Fruit fly (Drosophila melanogaster) whole organism, embryonic: ENCODE measurements around the gene CG15530.
A peak's percentile ranks its signal among the peaks of the same experiment; 100 is the strongest.

ENCODE experiments used
- Aef1 ChIP-seq: fragments of 200-800 bp; sonication (Bioruptor generic); IDR thresholded peaks from 3 replicates; pipeline ENCODE4 v1.3.6; 2022; ENCODE audit warnings: missing biosample characterization, missing genetic modification characterization
- BEAF-32 ChIP-seq: fragments of 200-800 bp; sonication (Bioruptor generic); optimal IDR thresholded peaks from 3 replicates; lab custom pipeline; 2017; ENCODE audit warnings: missing biosample characterization, missing genetic modification characterization, mild to moderate bottlenecking, moderate library complexity, missing genetic modification reagents
- CG10147 ChIP-seq: fragments of 200-800 bp; sonication (Bioruptor generic); optimal IDR thresholded peaks from 2 replicates; lab custom pipeline; 2019; ENCODE audit warnings: missing biosample characterization, mild to moderate bottlenecking, missing genetic modification characterization, moderate library complexity
- CG10366 ChIP-seq: fragments of 200-800 bp; sonication (Bioruptor generic); IDR thresholded peaks from 2 replicates; pipeline ENCODE4 v1.3.6; 2022; ENCODE audit warnings: missing biosample characterization, missing genetic modification characterization
- CG11398 ChIP-seq: fragments of 200-800 bp; sonication (Bioruptor generic); optimal IDR thresholded peaks from 2 replicates; lab custom pipeline; 2016; ENCODE audit warnings: missing biosample characterization, missing genetic modification characterization
- CG12219 ChIP-seq: fragments of 200-800 bp; sonication (Bioruptor generic); optimal IDR thresholded peaks from 3 replicates; lab custom pipeline; 2018; ENCODE audit warnings: missing biosample characterization, mild to moderate bottlenecking, missing genetic modification characterization
- CG14860 ChIP-seq: fragments of 200-800 bp; sonication (Bioruptor generic); IDR thresholded peaks from 3 replicates; pipeline ENCODE4 v1.3.6; 2022; ENCODE audit warnings: missing biosample characterization, missing genetic modification characterization; ENCODE audit not compliant: partially characterized antibody
- CG1832 ChIP-seq: fragments of 200-800 bp; sonication (Bioruptor generic); optimal IDR thresholded peaks from 2 replicates; lab custom pipeline; 2017; ENCODE audit warnings: missing biosample characterization, mild to moderate bottlenecking, missing genetic modification characterization, inconsistent platforms
- CG2116 ChIP-seq: fragments of 200-800 bp; sonication (Bioruptor generic); optimal IDR thresholded peaks from 3 replicates; lab custom pipeline; 2018; ENCODE audit warnings: missing biosample characterization, mild to moderate bottlenecking, missing genetic modification characterization
- CG34224 ChIP-seq: fragments of 200-800 bp; sonication (Bioruptor generic); IDR thresholded peaks from 3 replicates; pipeline ENCODE4 v1.3.6; 2022; ENCODE audit warnings: missing biosample characterization, missing genetic modification characterization; ENCODE audit not compliant: partially characterized antibody
- CG4707 ChIP-seq: fragments of 200-800 bp; sonication (Bioruptor generic); optimal IDR thresholded peaks from 2 replicates; lab custom pipeline; 2018; ENCODE audit warnings: missing biosample characterization, mild to moderate bottlenecking, missing genetic modification characterization, moderate library complexity
- CG5953 ChIP-seq: fragments of 200-800 bp; sonication (Bioruptor generic); IDR thresholded peaks from 2 replicates; pipeline ENCODE4 v1.3.6; 2022; ENCODE audit warnings: missing biosample characterization, missing genetic modification characterization
- CG7745 ChIP-seq: fragments of 200-800 bp; sonication (Bioruptor generic); optimal IDR thresholded peaks from 2 replicates; lab custom pipeline; 2018; ENCODE audit warnings: missing biosample characterization, mild to moderate bottlenecking, missing genetic modification characterization, moderate library complexity
- CG9437 ChIP-seq: fragments of 200-800 bp; sonication (Bioruptor generic); optimal IDR thresholded peaks from 2 replicates; lab custom pipeline; 2018; ENCODE audit warnings: missing biosample characterization, mild to moderate bottlenecking, missing genetic modification characterization
- CG9797 ChIP-seq: fragments of 200-800 bp; sonication (Bioruptor generic); optimal IDR thresholded peaks from 3 replicates; lab custom pipeline; 2018; ENCODE audit warnings: missing biosample characterization, mild to moderate bottlenecking, missing genetic modification characterization
- Camta ChIP-seq: fragments of 200-800 bp; sonication (Bioruptor generic); optimal IDR thresholded peaks from 2 replicates; lab custom pipeline; 2016; ENCODE audit warnings: missing biosample characterization, missing genetic modification characterization
- Chrac-16 ChIP-seq: fragments of 200-800 bp; sonication (Bioruptor generic); optimal IDR thresholded peaks from 3 replicates; lab custom pipeline; 2016; ENCODE audit warnings: missing biosample characterization, missing genetic modification characterization
- Doc3 ChIP-seq: fragments of 200-800 bp; sonication (Bioruptor generic); IDR thresholded peaks from 3 replicates; pipeline ENCODE4 v1.3.6; 2022; ENCODE audit warnings: missing biosample characterization, missing genetic modification characterization; ENCODE audit not compliant: partially characterized antibody
- E2f2 ChIP-seq: fragments of 200-800 bp; sonication (Bioruptor generic); IDR thresholded peaks from 2 replicates; pipeline ENCODE4 v1.3.6; 2022; ENCODE audit warnings: missing biosample characterization, missing genetic modification characterization
- Ets97D ChIP-seq: fragments of 200-800 bp; sonication (Bioruptor generic); optimal IDR thresholded peaks from 3 replicates; lab custom pipeline; 2016; ENCODE audit warnings: missing biosample characterization, missing genetic modification characterization
- GATAe ChIP-seq: fragments of 200-800 bp; sonication (Bioruptor generic); conservative IDR thresholded peaks from 2 replicates; pipeline ENCODE4 v1.3.6; 2022; ENCODE audit warnings: missing biosample characterization, missing genetic modification characterization
- HmgZ ChIP-seq: fragments of 200-800 bp; sonication (Bioruptor generic); optimal IDR thresholded peaks from 2 replicates; lab custom pipeline; 2018; ENCODE audit warnings: missing biosample characterization, mild to moderate bottlenecking, missing genetic modification characterization
- Lhr ChIP-seq: fragments of 200-800 bp; sonication (Bioruptor generic); optimal IDR thresholded peaks from 3 replicates; lab custom pipeline; 2017; ENCODE audit warnings: mild to moderate bottlenecking, missing biosample characterization, missing genetic modification reagents, missing genetic modification characterization
- MBD-R2 ChIP-seq: fragments of 200-800 bp; sonication (Bioruptor generic); IDR thresholded peaks from 2 replicates; pipeline ENCODE4 v1.3.6; 2022; ENCODE audit warnings: missing biosample characterization, missing genetic modification characterization
- Med ChIP-seq: fragments of 200-800 bp; sonication (Bioruptor generic); peaks from one replicate; lab custom pipeline; 2016; ENCODE audit warnings: missing biosample characterization, missing genetic modification characterization, mild to moderate bottlenecking, inconsistent platforms, moderate library complexity
- Myb ChIP-seq: fragments of 200-800 bp; sonication (Bioruptor generic); optimal IDR thresholded peaks from 2 replicates; lab custom pipeline; 2016; ENCODE audit warnings: missing biosample characterization, missing genetic modification characterization
- Pdp1 ChIP-seq, 2 experiments: fragments of 200-800 bp; sonication (Bioruptor generic); optimal IDR thresholded peaks; 3 replicates each; lab custom pipeline; 2016; ENCODE audit warnings: missing biosample characterization in 2 of 2, missing genetic modification characterization in 2 of 2, mild to moderate bottlenecking in 1 of 2, moderate library complexity in 1 of 2
- Scr ChIP-seq: fragments of 200-800 bp; sonication (Bioruptor generic); IDR thresholded peaks from 2 replicates; pipeline ENCODE4 v1.3.6; 2022; ENCODE audit warnings: missing biosample characterization, missing genetic modification characterization; ENCODE audit not compliant: partially characterized antibody
- Side ChIP-seq: fragments of 200-800 bp; sonication (Bioruptor generic); optimal IDR thresholded peaks from 2 replicates; lab custom pipeline; 2016; ENCODE audit warnings: missing biosample characterization, missing genetic modification characterization
- Sry-β ChIP-seq: fragments of 200-800 bp; sonication (Bioruptor generic); optimal IDR thresholded peaks from 2 replicates; lab custom pipeline; 2018; ENCODE audit warnings: missing biosample characterization, mild to moderate bottlenecking, missing genetic modification characterization, moderate library complexity
- Ssrp ChIP-seq: fragments of 200-800 bp; sonication (Bioruptor generic); optimal IDR thresholded peaks from 2 replicates; lab custom pipeline; 2018; ENCODE audit warnings: missing biosample characterization, mild to moderate bottlenecking, missing genetic modification characterization, moderate library complexity
- Stat92E ChIP-seq, 3 experiments: fragments of >200 bp in 2 of 3; fragments of 200-800 bp in 1 of 3; sonication (Bioruptor generic) in 1 of 3; optimal IDR thresholded peaks; 2 replicates each; lab custom pipeline; 2017 to 2019; ENCODE audit warnings: missing biosample characterization in 3 of 3, missing genetic modification characterization in 3 of 3, mild to moderate bottlenecking in 1 of 3, moderate library complexity in 1 of 3
- TFAM ChIP-seq: fragments of 200-800 bp; sonication (Bioruptor generic); optimal IDR thresholded peaks from 2 replicates; lab custom pipeline; 2017; ENCODE audit warnings: missing biosample characterization, missing genetic modification characterization, inconsistent platforms
- Vsx1 ChIP-seq: fragments of 200-800 bp; sonication (Bioruptor generic); optimal IDR thresholded peaks from 2 replicates; lab custom pipeline; 2017; ENCODE audit warnings: missing biosample characterization, mild to moderate bottlenecking, missing genetic modification characterization, missing genetic modification reagents
- ase ChIP-seq: fragments of 200-800 bp; sonication (Bioruptor generic); IDR thresholded peaks from 3 replicates; pipeline ENCODE4 v1.3.6; 2022; ENCODE audit warnings: missing biosample characterization, missing genetic modification characterization
- crp ChIP-seq, 2 experiments: fragments of 200-800 bp; sonication (Bioruptor generic); optimal IDR thresholded peaks; 2 replicates in 1 of 2; 3 replicates in 1 of 2; lab custom pipeline; 2017; ENCODE audit warnings: missing biosample characterization in 2 of 2, missing genetic modification characterization in 2 of 2, mild to moderate bottlenecking in 1 of 2, moderate library complexity in 1 of 2
- esg ChIP-seq: fragments of 200-800 bp; sonication (Bioruptor generic); conservative IDR thresholded peaks from 2 replicates; pipeline ENCODE4 v1.3.6; 2022; ENCODE audit warnings: missing biosample characterization, missing genetic modification characterization
- gfzf ChIP-seq: fragments of 200-800 bp; sonication (Bioruptor generic); optimal IDR thresholded peaks from 2 replicates; lab custom pipeline; 2016; ENCODE audit warnings: missing biosample characterization, mild to moderate bottlenecking, missing genetic modification characterization, moderate library complexity
- maf-S ChIP-seq: fragments of 200-800 bp; sonication (Bioruptor generic); optimal IDR thresholded peaks from 2 replicates; lab custom pipeline; 2016; ENCODE audit warnings: missing biosample characterization, missing genetic modification characterization
- mirr ChIP-seq: fragments of 200-800 bp; sonication (Bioruptor generic); optimal IDR thresholded peaks from 3 replicates; lab custom pipeline; 2018; ENCODE audit warnings: missing biosample characterization, mild to moderate bottlenecking, missing genetic modification characterization
- nerfin-1 ChIP-seq: fragments of 200-800 bp; sonication (Bioruptor generic); optimal IDR thresholded peaks from 3 replicates; lab custom pipeline; 2019; ENCODE audit warnings: missing biosample characterization, mild to moderate bottlenecking, missing genetic modification characterization, moderate library complexity
- pros ChIP-seq: fragments of 200-800 bp; sonication (Bioruptor generic); optimal IDR thresholded peaks from 3 replicates; lab custom pipeline; 2019; ENCODE audit warnings: missing biosample characterization, mild to moderate bottlenecking, missing genetic modification characterization, moderate library complexity
- pzg ChIP-seq: fragments of 200-800 bp; sonication (Bioruptor generic); optimal IDR thresholded peaks from 3 replicates; lab custom pipeline; 2018; ENCODE audit warnings: missing biosample characterization, mild to moderate bottlenecking, missing genetic modification characterization, moderate library complexity
- ranshi ChIP-seq: fragments of 200-800 bp; sonication (Bioruptor generic); IDR thresholded peaks from 2 replicates; pipeline ENCODE4 v1.3.6; 2022; ENCODE audit warnings: missing biosample characterization, missing genetic modification characterization
- sd ChIP-seq: fragments of 200-800 bp; sonication (Bioruptor generic); optimal IDR thresholded peaks from 3 replicates; lab custom pipeline; 2018; ENCODE audit warnings: missing biosample characterization, mild to moderate bottlenecking, missing genetic modification characterization, moderate library complexity
- ssp ChIP-seq: fragments of 200-800 bp; sonication (Bioruptor generic); IDR thresholded peaks from 2 replicates; pipeline ENCODE4 v1.3.6; 2022; ENCODE audit warnings: missing biosample characterization, missing genetic modification characterization
- tap ChIP-seq: fragments of 200-800 bp; optimal IDR thresholded peaks from 3 replicates; lab custom pipeline; 2019; ENCODE audit warnings: missing biosample characterization, mild to moderate bottlenecking, missing genetic modification characterization, moderate library complexity
- trem ChIP-seq: fragments of 200-800 bp; optimal IDR thresholded peaks from 3 replicates; lab custom pipeline; 2019; ENCODE audit warnings: missing biosample characterization, mild to moderate bottlenecking, missing genetic modification characterization, moderate library complexity
- twi ChIP-seq: fragments of 200-800 bp; optimal IDR thresholded peaks from 2 replicates; lab custom pipeline; 2019; ENCODE audit warnings: missing biosample characterization, mild to moderate bottlenecking, missing genetic modification characterization, moderate library complexity

The CG15530 gene

dm6 chr3R:30179934-30180333 is 2.3 kb downstream of the CG15530 start, which contains the start of gene Bet5 (continued):
- no peak for TF ChIP-seq Sry-β (GFP tag; lab: Kevin White, UChicago)
- TF ChIP-seq Doc3 (GFP tag; lab: Robert Waterston, UW): no peak
- no peak for TF ChIP-seq CG14860 (GFP tag; lab: Robert Waterston, UW)
- peak; percentile 23 for TF ChIP-seq Ets97D (GFP tag; lab: Kevin White, UChicago)
- no peak for TF ChIP-seq Stat92E (GFP tag; optimal IDR thresholded peaks at IDR 0.05; lab: Kevin White, UChicago)
- no peak for TF ChIP-seq CG1832 (GFP tag; lab: Kevin White, UChicago)
- no peak for TF ChIP-seq ssp
- no peak for TF ChIP-seq mirr (GFP tag; lab: Kevin White, UChicago)
- no peak for TF ChIP-seq CG11398
- no peak for TF ChIP-seq GATAe
- TF ChIP-seq CG9437: peak; percentile 87
- TF ChIP-seq Side: no peak
- TF ChIP-seq pros (GFP tag; lab: Kevin White, UChicago): no peak
- TF ChIP-seq Pdp1 (GFP tag; optimal IDR thresholded peaks at IDR 0.05; lab: Kevin White, UChicago): peak in 1 of 2 experiments; percentile 7
- 0 out of 2 replicates have a peak, but pooled peaks have one; percentile 18 for TF ChIP-seq Scr (GFP tag; lab: Robert Waterston, UW)
- no peak for TF ChIP-seq maf-S (GFP tag; lab: Kevin White, UChicago)
- TF ChIP-seq CG7745 (tag; lab: Kevin White, UChicago): no peak
- TF ChIP-seq CG4707: no peak
- TF ChIP-seq CG5953 (GFP tag; lab: Robert Waterston, UW): no peak
- TF ChIP-seq Med (GFP tag; lab: Kevin White, UChicago): peak; percentile 12
- TF ChIP-seq ase: no peak
- peak; percentile 40 for TF ChIP-seq BEAF-32 (GFP tag; lab: Kevin White, UChicago)
- TF ChIP-seq Aef1 (GFP tag; lab: Robert Waterston, UW): no peak
- 0 out of 3 replicates have a peak, but pooled peaks have one; percentile 21 for TF ChIP-seq CG34224
- no peak for TF ChIP-seq Vsx1 (GFP tag; lab: Kevin White, UChicago)
- peak; percentile 91 to 95 for TF ChIP-seq crp (GFP tag; optimal IDR thresholded peaks at IDR 0.05; lab: Kevin White, UChicago)
- peak; percentile 98 for TF ChIP-seq trem
- peak; percentile 13 for TF ChIP-seq HmgZ (tag; lab: Kevin White, UChicago)
- no peak for TF ChIP-seq tap (tag; lab: Kevin White, UChicago)
- peak; percentile 76 for TF ChIP-seq E2f2 (GFP tag; lab: Robert Waterston, UW)
- TF ChIP-seq MBD-R2: peak; percentile 88
- peak; percentile 61 for TF ChIP-seq pzg (GFP tag; lab: Kevin White, UChicago)
- no peak for TF ChIP-seq Lhr (GFP tag; lab: Kevin White, UChicago)
- TF ChIP-seq CG2116 (GFP tag; lab: Kevin White, UChicago): peak; percentile 12
- no peak for TF ChIP-seq CG10366 (GFP tag; lab: Robert Waterston, UW)
- no peak for TF ChIP-seq CG10147 (GFP tag; lab: Kevin White, UChicago)
- TF ChIP-seq Camta (GFP tag; lab: Kevin White, UChicago): no peak
- no peak for TF ChIP-seq nerfin-1
- TF ChIP-seq Ssrp: no peak
- no peak for TF ChIP-seq CG9797 (GFP tag; lab: Kevin White, UChicago)
- peak; percentile 33 for TF ChIP-seq sd (tag; lab: Kevin White, UChicago)
- no peak for TF ChIP-seq CG12219 (GFP tag; lab: Kevin White, UChicago)
- no peak for TF ChIP-seq Chrac-16 (GFP tag; lab: Kevin White, UChicago)
- TF ChIP-seq esg (GFP tag; lab: Robert Waterston, UW): no peak
- no peak for TF ChIP-seq ranshi (GFP tag; lab: Robert Waterston, UW)
- TF ChIP-seq twi (tag; lab: Kevin White, UChicago): no peak
- peak; percentile 48 for TF ChIP-seq gfzf (GFP tag; lab: Kevin White, UChicago)
- peak; percentile 89 for TF ChIP-seq Myb (GFP tag; lab: Kevin White, UChicago)
- no peak for TF ChIP-seq TFAM (GFP tag; lab: Kevin White, UChicago)
